Worm (Caenorhabditis elegans) whole organism, L3 larva: ENCODE measurements around the gene nhx-2.

Experiments used
- R02D3.7 ChIP-seq: fragments of 150-350 bp; optimal IDR thresholded peaks from 2 replicates; lab custom pipeline; 2014; ENCODE audit warnings: missing biosample characterization, missing genetic modification characterization
- ZK546.5 ChIP-seq: sonication (generic microtip); optimal IDR thresholded peaks from 2 replicates; lab custom pipeline; 2017; ENCODE audit warnings: missing biosample characterization, missing genetic modification characterization
- aly-2 ChIP-seq: fragments of 150-350 bp; optimal IDR thresholded peaks from 2 replicates; lab custom pipeline; 2014; ENCODE audit warnings: missing biosample characterization, missing genetic modification characterization
- ceh-28 ChIP-seq: fragments of 150-350 bp; optimal IDR thresholded peaks from 2 replicates; lab custom pipeline; 2014; ENCODE audit warnings: missing biosample characterization, missing genetic modification reagents, missing genetic modification characterization
- ceh-9 ChIP-seq: sonication (generic microtip); optimal IDR thresholded peaks from 2 replicates; lab custom pipeline; 2018; ENCODE audit warnings: missing biosample characterization, missing genetic modification characterization
- egl-27 ChIP-seq: sonication (generic microtip); optimal IDR thresholded peaks from 4 replicates; lab custom pipeline; 2017; ENCODE audit warnings: missing biosample characterization, missing genetic modification reagents, missing genetic modification characterization
- egl-5 ChIP-seq: fragments of 150-350 bp; optimal IDR thresholded peaks from 2 replicates; lab custom pipeline; 2017; ENCODE audit warnings: missing biosample characterization, missing genetic modification reagents, missing genetic modification characterization, inconsistent platforms
- elt-2 ChIP-seq: sonication (generic microtip); optimal IDR thresholded peaks from 2 replicates; lab custom pipeline; 2016; ENCODE audit warnings: missing genetic modification reagents, mild to moderate bottlenecking, missing genetic modification characterization, missing compliant biosample characterization
- fkh-10 ChIP-seq: sonication (generic microtip); optimal IDR thresholded peaks from 2 replicates; lab custom pipeline; 2017; ENCODE audit warnings: missing biosample characterization, missing genetic modification reagents, missing genetic modification characterization
- fkh-2 ChIP-seq: fragments of 150-350 bp; optimal IDR thresholded peaks from 2 replicates; lab custom pipeline; 2014; ENCODE audit warnings: missing biosample characterization, missing genetic modification reagents, missing genetic modification characterization
- hmg-11 ChIP-seq: sonication (generic microtip); optimal IDR thresholded peaks from 2 replicates; lab custom pipeline; 2016; ENCODE audit warnings: missing genetic modification characterization, missing compliant biosample characterization
- jun-1 ChIP-seq: fragments of 150-350 bp; optimal IDR thresholded peaks from 2 replicates; lab custom pipeline; 2014; ENCODE audit warnings: missing biosample characterization, missing genetic modification reagents, missing genetic modification characterization
- lin-39 ChIP-seq: fragments of 150-350 bp; optimal IDR thresholded peaks from 2 replicates; lab custom pipeline; 2018; ENCODE audit warnings: missing biosample characterization, missing genetic modification reagents, missing genetic modification characterization
- mdl-1 ChIP-seq: fragments of 150-350 bp; optimal IDR thresholded peaks from 2 replicates; lab custom pipeline; 2014; ENCODE audit warnings: missing biosample characterization, missing genetic modification characterization
- mml-1 ChIP-seq: fragments of 150-350 bp; sonication (generic microtip); optimal IDR thresholded peaks from 3 replicates; lab custom pipeline; 2014; ENCODE audit warnings: missing biosample characterization, missing genetic modification characterization
- nfya-1 ChIP-seq: sonication (generic microtip); optimal IDR thresholded peaks from 2 replicates; lab custom pipeline; 2017; ENCODE audit warnings: missing genetic modification characterization, mild to moderate bottlenecking, missing compliant biosample characterization, antibody characterized with exemption, moderate library complexity; ENCODE audit not compliant: insufficient read depth
- nhr-12 ChIP-seq: fragments of 150-350 bp; optimal IDR thresholded peaks from 2 replicates; lab custom pipeline; 2014; ENCODE audit warnings: missing biosample characterization, missing genetic modification characterization
- nhr-23 ChIP-seq: fragments of 150-350 bp; optimal IDR thresholded peaks from 2 replicates; lab custom pipeline; 2014; ENCODE audit warnings: missing biosample characterization, missing genetic modification reagents, missing genetic modification characterization
- nhr-237 ChIP-seq: fragments of 150-350 bp; optimal IDR thresholded peaks from 2 replicates; lab custom pipeline; 2014; ENCODE audit warnings: missing biosample characterization, missing genetic modification characterization
- nhr-25 ChIP-seq: sonication (generic microtip); optimal IDR thresholded peaks from 2 replicates; lab custom pipeline; 2017; ENCODE audit warnings: missing biosample characterization, missing genetic modification characterization
- nhr-43 ChIP-seq: sonication (generic microtip); optimal IDR thresholded peaks from 2 replicates; lab custom pipeline; 2016; ENCODE audit warnings: mild to moderate bottlenecking, missing genetic modification characterization, missing compliant biosample characterization; ENCODE audit not compliant: poor library complexity, severe bottlenecking
- nhr-67 ChIP-seq: fragments of 150-350 bp; optimal IDR thresholded peaks from 2 replicates; lab custom pipeline; 2014; ENCODE audit warnings: missing biosample characterization, missing genetic modification characterization
- nhr-76 ChIP-seq: fragments of 150-350 bp; sonication (generic microtip); optimal IDR thresholded peaks from 5 replicates; lab custom pipeline; 2014; ENCODE audit warnings: missing biosample characterization, missing genetic modification characterization
- pha-4 ChIP-seq: fragments of 150-350 bp; optimal IDR thresholded peaks from 2 replicates; lab custom pipeline; 2014; ENCODE audit warnings: missing biosample characterization, missing genetic modification reagents, missing genetic modification characterization
- pqm-1 ChIP-seq: fragments of 150-350 bp; optimal IDR thresholded peaks from 2 replicates; lab custom pipeline; 2017; ENCODE audit warnings: missing biosample characterization, missing genetic modification characterization, inconsistent platforms
- skn-1 ChIP-seq: fragments of 150-350 bp; optimal IDR thresholded peaks from 2 replicates; lab custom pipeline; 2014; ENCODE audit warnings: missing biosample characterization, missing genetic modification characterization
- snpc-4 ChIP-seq: fragments of 150-350 bp; optimal IDR thresholded peaks from 2 replicates; lab custom pipeline; 2014; ENCODE audit warnings: missing biosample characterization, missing genetic modification characterization
- tbx-2 ChIP-seq: sonication (generic microtip); optimal IDR thresholded peaks from 2 replicates; lab custom pipeline; 2016; ENCODE audit warnings: mild to moderate bottlenecking, missing genetic modification characterization, missing compliant biosample characterization
- unc-39 ChIP-seq: sonication (generic microtip); optimal IDR thresholded peaks from 4 replicates; lab custom pipeline; 2017; ENCODE audit warnings: missing biosample characterization, missing genetic modification characterization
- unc-62 ChIP-seq: fragments of 150-350 bp; sonication (generic microtip); optimal IDR thresholded peaks from 4 replicates; lab custom pipeline; 2014; ENCODE audit warnings: missing biosample characterization, missing genetic modification reagents, missing genetic modification characterization
- ztf-11 ChIP-seq: fragments of 150-350 bp; optimal IDR thresholded peaks from 2 replicates; lab custom pipeline; 2014; ENCODE audit warnings: missing biosample characterization, missing genetic modification characterization
- ztf-4 ChIP-seq: fragments of 150-350 bp; optimal IDR thresholded peaks from 2 replicates; lab custom pipeline; 2014; ENCODE audit warnings: missing biosample characterization, missing genetic modification characterization

Gene nhx-2

DNA sequence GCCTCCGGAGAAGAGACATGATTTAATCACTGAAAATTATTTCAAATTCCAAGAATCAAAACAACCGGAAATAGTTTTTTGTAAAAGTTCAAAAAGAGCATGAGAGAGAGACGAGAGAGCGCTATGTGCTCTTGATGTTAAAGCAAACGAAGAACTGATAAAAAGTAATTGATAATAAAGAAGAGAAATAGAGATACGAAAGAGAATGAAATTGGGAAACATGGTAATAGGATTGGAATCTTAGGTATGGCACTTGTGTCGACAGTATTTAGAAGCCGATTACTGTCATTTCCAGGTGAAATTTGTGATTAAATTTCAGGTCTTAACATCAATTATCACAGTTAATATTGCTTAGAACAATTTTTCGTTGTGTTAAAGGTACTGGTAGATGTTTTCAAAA, at the start of gene nhx-2:
Gene nhx-2 (minus strand): TSS at position 29 of the 400 bp plus-strand sequence.
- TF ChIP-seq pqm-1 (tag; lab: Kevin White, UChicago) (peak; percentile 78), skn-1 (tag; lab: Kevin White, UChicago) (no peak), elt-2 (tag; lab: Kevin White, UChicago) (peak; percentile 87), ceh-9 (no peak)

ce11 chrII:7736725-7737124, 43.0 kb upstream of the nhx-2 start:
- TF ChIP-seq aly-2 (tag; lab: Kevin White, UChicago), result no peak
- TF ChIP-seq nhr-23 (tag; lab: Kevin White, UChicago), result no peak

ce11 chrII:7724603-7725002, 30.8 kb upstream of the nhx-2 start, which contains the start of gene cpna-2:
Gene cpna-2 (plus strand): TSS chrII:7724903.
- TF ChIP-seq ceh-9 (no peak), jun-1 (tag; lab: Kevin White, UChicago) (no peak), unc-39 (tag; lab: Kevin White, UChicago) (no peak), mdl-1 (tag; lab: Kevin White, UChicago) (no peak), ceh-28 (tag; lab: Kevin White, UChicago) (no peak), R02D3.7 (no peak), elt-2 (tag; lab: Kevin White, UChicago) (no peak), nhr-237 (tag; lab: Kevin White, UChicago) (no peak), pha-4 (no peak), nhr-76 (no peak), lin-39 (tag; lab: Kevin White, UChicago) (no peak), mml-1 (tag; lab: Kevin White, UChicago) (no peak)
- TF ChIP-seq, all 47 proteins: peak for 0

DNA sequence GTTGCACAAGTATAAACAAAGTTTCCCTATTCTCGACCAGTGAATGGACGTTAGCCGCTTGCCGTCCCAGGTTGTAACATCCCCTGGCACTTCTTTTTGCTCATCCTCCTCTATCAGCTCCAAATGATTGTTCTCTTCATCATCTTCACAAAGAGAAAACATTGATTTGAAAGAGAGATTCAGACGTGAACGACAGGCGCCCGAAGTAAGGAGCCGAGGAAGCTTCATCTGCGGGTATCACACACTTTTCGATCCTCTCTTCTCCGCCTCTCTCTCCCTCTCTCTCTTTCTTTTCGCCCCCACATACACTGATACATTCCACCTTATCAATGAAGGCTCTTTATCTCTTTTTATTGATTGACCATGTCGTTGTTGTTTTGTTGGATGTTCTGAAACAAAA, 29.0 kb upstream of the nhx-2 start:
- TF ChIP-seq nhr-25 (tag; lab: Kevin White, UChicago), result no peak
- no peak for TF ChIP-seq ztf-4 (tag; lab: Kevin White, UChicago)
- TF ChIP-seq fkh-2, result no peak
- TF ChIP-seq mml-1 (tag; lab: Kevin White, UChicago), result no peak
- no peak for TF ChIP-seq skn-1 (tag; lab: Kevin White, UChicago)
- TF ChIP-seq tbx-2 (tag; lab: Kevin White, UChicago), result no peak
- TF ChIP-seq nhr-12 (tag; lab: Kevin White, UChicago), result no peak
- TF ChIP-seq ZK546.5 (tag; lab: Kevin White, UChicago), result no peak
- TF ChIP-seq hmg-11 (tag; lab: Kevin White, UChicago), result no peak
- TF ChIP-seq unc-62 (GFP tag; lab: Kevin White, UChicago), result no peak
- no peak for TF ChIP-seq elt-2 (tag; lab: Kevin White, UChicago)
- TF ChIP-seq nhr-43 (tag; lab: Kevin White, UChicago), result no peak
- TF ChIP-seq R02D3.7, result no peak
- no peak for TF ChIP-seq nhr-237 (tag; lab: Kevin White, UChicago)
- no peak for TF ChIP-seq snpc-4 (tag; lab: Kevin White, UChicago)
- no peak for TF ChIP-seq nhr-67 (tag; lab: Kevin White, UChicago)
- no peak for TF ChIP-seq pqm-1 (tag; lab: Kevin White, UChicago)
- no peak for TF ChIP-seq egl-5 (tag; lab: Kevin White, UChicago)
- no peak for TF ChIP-seq ztf-11 (tag; lab: Kevin White, UChicago)
- no peak for TF ChIP-seq nfya-1 (tag; lab: Kevin White, UChicago)

DNA sequence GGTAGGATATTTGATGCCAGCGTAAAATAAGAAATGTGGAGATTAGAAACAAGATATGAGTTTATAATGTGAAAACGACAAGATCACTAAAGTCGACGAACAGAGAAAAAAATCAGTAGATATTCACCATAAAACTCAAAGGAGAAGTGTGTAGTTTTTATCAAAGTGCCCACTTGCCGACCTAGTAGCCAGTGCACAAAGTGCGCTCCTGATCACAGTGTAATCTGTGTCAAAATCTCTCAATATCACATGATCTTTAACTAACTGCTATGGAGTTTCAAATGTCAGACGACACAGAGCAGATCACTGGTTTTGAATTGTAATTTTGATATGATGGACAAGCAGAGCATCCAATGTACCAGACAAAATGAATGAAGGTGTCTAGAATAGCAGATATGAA, 26.7 kb upstream of the nhx-2 start:
- TF ChIP-seq pqm-1 (tag; lab: Kevin White, UChicago) (no peak), egl-27 (tag; lab: Kevin White, UChicago) (no peak), nhr-23 (tag; lab: Kevin White, UChicago) (no peak)

ce11 chrII:7719039-7719438, 25.3 kb upstream of the nhx-2 start:
- TF ChIP-seq fkh-10 (GFP tag; lab: Kevin White, UChicago), result peak; percentile 39
- TF ChIP-seq nhr-43 (tag; lab: Kevin White, UChicago), result no peak
- TF ChIP-seq, all 47 proteins: peak for 1
